Worm (Caenorhabditis elegans) whole organism, midembryonic: ENCODE data around the gene ZK938.1.

Source experiments
- flt-1 ChIP-seq: fragments of 200-800 bp; sonication (Bioruptor generic); IDR thresholded peaks from 2 replicates; pipeline ENCODE4 v1.3.6; 2022; ENCODE audit warnings: missing genetic modification characterization, missing compliant biosample characterization
- med-1 ChIP-seq: sonication (generic microtip); optimal IDR thresholded peaks from 2 replicates; lab custom pipeline; 2017; ENCODE audit warnings: missing genetic modification characterization, mild to moderate bottlenecking, missing compliant biosample characterization, antibody characterized with exemption, missing genetic modification reagents; ENCODE audit not compliant: insufficient read depth
- ref-1 ChIP-seq: fragments of 200-800 bp; sonication (Bioruptor generic); conservative IDR thresholded peaks from 2 replicates; pipeline ENCODE4 v1.3.6; 2022; ENCODE audit warnings: missing genetic modification reagents, missing genetic modification characterization, missing compliant biosample characterization
- ztf-23 ChIP-seq: fragments of 200-800 bp; sonication (Bioruptor generic); IDR thresholded peaks from 2 replicates; pipeline ENCODE4 v1.3.6; 2022; ENCODE audit warnings: missing genetic modification reagents, missing genetic modification characterization, missing compliant biosample characterization

ce11 chrII:9871061-9871460 is 41.9 kb downstream of the ZK938.1 start, which contains the start of gene chil-7:
- TF ChIP-seq flt-1 (GFP tag; lab: Robert Waterston, UW) (no peak), ztf-23 (GFP tag; lab: Robert Waterston, UW) (no peak), med-1 (GFP tag; lab: Kevin White, UChicago) (no peak), ref-1 (GFP tag; lab: Robert Waterston, UW) (no peak)
